Worm (Caenorhabditis elegans): ENCODE results near the gene T14B4.1.

- TF ChIP-seq unc-62 (GFP tag; optimal IDR thresholded peaks at IDR 0.05) (no peak), snpc-4 (tag; optimal IDR thresholded peaks at IDR 0.05) (no peak), mep-1 (tag; optimal IDR thresholded peaks at IDR 0.05) (no peak)
Observed at ce11 chrII:6745783-6746182, 9.1 kb downstream of the T14B4.1 start, which contains the start of gene ins-14.

All from whole organism, mixed stage, embryonic.